Fruit fly (Drosophila melanogaster): ENCODE measurements around the gene Ssadh.

Gene Ssadh

dm6 chr3R:25646882-25647518, 20.3 kb upstream of the Ssadh start:
- no peak for TF ChIP-seq insv (optimal IDR thresholded peaks at IDR 0.05)
- TF ChIP-seq psq (optimal IDR thresholded peaks at IDR 0.05): no peak
- TF ChIP-seq h (optimal IDR thresholded peaks at IDR 0.05): no peak
- no peak for TF ChIP-seq Sin3A (optimal IDR thresholded peaks at IDR 0.05)
- no peak for TF ChIP-seq Myc (optimal IDR thresholded peaks at IDR 0.05)
- TF ChIP-seq ttk (optimal IDR thresholded peaks at IDR 0.05): no peak

dm6 chr3R:25644172-25644571, 17.4 kb upstream of the Ssadh start:
- no peak for TF ChIP-seq h (optimal IDR thresholded peaks at IDR 0.05)

- TF ChIP-seq insv (optimal IDR thresholded peaks at IDR 0.05): no peak
- no peak for TF ChIP-seq psq (optimal IDR thresholded peaks at IDR 0.05)
- no peak for TF ChIP-seq h (optimal IDR thresholded peaks at IDR 0.05)
- no peak for TF ChIP-seq ttk (optimal IDR thresholded peaks at IDR 0.05)
- TF ChIP-seq Myc (optimal IDR thresholded peaks at IDR 0.05): no peak
- TF ChIP-seq Sin3A (optimal IDR thresholded peaks at IDR 0.05): no peak
These were observed 13.7 kb upstream of the Ssadh start for dm6 chr3R:25640463-25640862.

- no peak for TF ChIP-seq Myc (optimal IDR thresholded peaks at IDR 0.05)
- no peak for TF ChIP-seq ttk (optimal IDR thresholded peaks at IDR 0.05)
- TF ChIP-seq insv (optimal IDR thresholded peaks at IDR 0.05): no peak
- no peak for TF ChIP-seq h (optimal IDR thresholded peaks at IDR 0.05)
These were observed 12.2 kb upstream of the Ssadh start for dm6 chr3R:25638961-25639360.

- TF ChIP-seq Sin3A (optimal IDR thresholded peaks at IDR 0.05) (no peak), h (optimal IDR thresholded peaks at IDR 0.05) (no peak), Myc (optimal IDR thresholded peaks at IDR 0.05) (no peak), insv (optimal IDR thresholded peaks at IDR 0.05) (no peak), ttk (optimal IDR thresholded peaks at IDR 0.05) (no peak), psq (optimal IDR thresholded peaks at IDR 0.05) (no peak)
These were observed 11.7 kb upstream of the Ssadh start for dm6 chr3R:25638381-25638780.

- no peak for TF ChIP-seq ttk (optimal IDR thresholded peaks at IDR 0.05)
- TF ChIP-seq Myc (optimal IDR thresholded peaks at IDR 0.05): no peak
- no peak for TF ChIP-seq Sin3A (optimal IDR thresholded peaks at IDR 0.05)
- no peak for TF ChIP-seq h (optimal IDR thresholded peaks at IDR 0.05)
- no peak for TF ChIP-seq psq (optimal IDR thresholded peaks at IDR 0.05)
- no peak for TF ChIP-seq insv (optimal IDR thresholded peaks at IDR 0.05)
These were observed 10.8 kb upstream of the Ssadh start, which contains the start of gene jigr1 for dm6 chr3R:25637294-25638174. jigr1 (plus strand) TSS chr3R:25637843.

dm6 chr3R:25633865-25634460, 7.2 kb upstream of the Ssadh start:
- no peak for TF ChIP-seq psq (optimal IDR thresholded peaks at IDR 0.05)
- no peak for TF ChIP-seq ttk (optimal IDR thresholded peaks at IDR 0.05)
- no peak for TF ChIP-seq Myc (optimal IDR thresholded peaks at IDR 0.05)
- TF ChIP-seq h (optimal IDR thresholded peaks at IDR 0.05): no peak
- no peak for TF ChIP-seq insv (optimal IDR thresholded peaks at IDR 0.05)
- TF ChIP-seq Sin3A (optimal IDR thresholded peaks at IDR 0.05): no peak

dm6 chr3R:25631079-25631478, 4.4 kb upstream of the Ssadh start:
- TF ChIP-seq psq (optimal IDR thresholded peaks at IDR 0.05): no peak
- no peak for TF ChIP-seq Myc (optimal IDR thresholded peaks at IDR 0.05)
- no peak for TF ChIP-seq h (optimal IDR thresholded peaks at IDR 0.05)
- TF ChIP-seq ttk (optimal IDR thresholded peaks at IDR 0.05): no peak
- TF ChIP-seq insv (optimal IDR thresholded peaks at IDR 0.05): no peak
- no peak for TF ChIP-seq Sin3A (optimal IDR thresholded peaks at IDR 0.05)

- TF ChIP-seq Sin3A (optimal IDR thresholded peaks at IDR 0.05): no peak
- TF ChIP-seq insv (optimal IDR thresholded peaks at IDR 0.05): no peak
- TF ChIP-seq psq (optimal IDR thresholded peaks at IDR 0.05): no peak
- TF ChIP-seq ttk (optimal IDR thresholded peaks at IDR 0.05): no peak
- no peak for TF ChIP-seq Myc (optimal IDR thresholded peaks at IDR 0.05)
- no peak for TF ChIP-seq h (optimal IDR thresholded peaks at IDR 0.05)
These were observed 3.8 kb upstream of the Ssadh start for dm6 chr3R:25630541-25630940.

- TF ChIP-seq Sin3A (optimal IDR thresholded peaks at IDR 0.05): no peak
- no peak for TF ChIP-seq h (optimal IDR thresholded peaks at IDR 0.05)
- no peak for TF ChIP-seq ttk (optimal IDR thresholded peaks at IDR 0.05)
- no peak for TF ChIP-seq Myc (optimal IDR thresholded peaks at IDR 0.05)
- no peak for TF ChIP-seq insv (optimal IDR thresholded peaks at IDR 0.05)
- TF ChIP-seq psq (optimal IDR thresholded peaks at IDR 0.05): no peak
These were observed 1.9 kb upstream of the Ssadh start for dm6 chr3R:25628657-25629056.

dm6 chr3R:25625940-25626624, 642 bp downstream of the Ssadh start:
- no peak for TF ChIP-seq Sin3A (optimal IDR thresholded peaks at IDR 0.05)
- TF ChIP-seq Myc (optimal IDR thresholded peaks at IDR 0.05): no peak
- no peak for TF ChIP-seq psq (optimal IDR thresholded peaks at IDR 0.05)
- no peak for TF ChIP-seq h (optimal IDR thresholded peaks at IDR 0.05)
- TF ChIP-seq ttk (optimal IDR thresholded peaks at IDR 0.05): no peak
- no peak for TF ChIP-seq insv (optimal IDR thresholded peaks at IDR 0.05)
